Worm (Caenorhabditis elegans): ENCODE measurements around the gene F20A1.4.
"Not testable (repeated sequence)": the region's sequence is repeated elsewhere in the genome, so short reads cannot be mapped to it uniquely, and the experiment has no call there.

F20A1.4 gene

DNA sequence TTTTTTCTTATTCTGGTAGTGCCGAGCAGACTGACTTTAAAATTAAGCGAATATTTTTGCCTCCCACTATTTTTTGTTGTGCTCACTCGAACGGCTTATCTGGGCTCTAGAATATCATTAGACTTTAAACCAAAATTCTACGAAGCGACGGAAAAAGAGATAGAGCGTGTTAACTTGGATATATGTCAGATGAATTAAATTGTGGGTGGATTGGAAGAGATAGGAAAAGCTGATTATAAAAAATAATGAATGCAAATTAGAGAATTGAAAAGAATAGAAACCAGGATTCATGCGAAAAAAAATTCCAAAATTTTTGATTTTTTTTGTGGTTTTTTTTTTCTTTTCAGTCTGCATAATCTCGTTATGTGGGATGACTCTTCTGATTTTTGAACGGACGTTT is at the start of gene F20A1.4:
TSS of gene F20A1.4 (minus strand) at position 101 of the 400 bp plus-strand sequence.
- TF ChIP-seq dao-5 (tag; optimal IDR thresholded peaks at IDR 0.05) (no peak), W03F9.2 (tag; optimal IDR thresholded peaks at IDR 0.05) (no peak), him-1 (tag; optimal IDR thresholded peaks at IDR 0.05) (no peak)

DNA sequence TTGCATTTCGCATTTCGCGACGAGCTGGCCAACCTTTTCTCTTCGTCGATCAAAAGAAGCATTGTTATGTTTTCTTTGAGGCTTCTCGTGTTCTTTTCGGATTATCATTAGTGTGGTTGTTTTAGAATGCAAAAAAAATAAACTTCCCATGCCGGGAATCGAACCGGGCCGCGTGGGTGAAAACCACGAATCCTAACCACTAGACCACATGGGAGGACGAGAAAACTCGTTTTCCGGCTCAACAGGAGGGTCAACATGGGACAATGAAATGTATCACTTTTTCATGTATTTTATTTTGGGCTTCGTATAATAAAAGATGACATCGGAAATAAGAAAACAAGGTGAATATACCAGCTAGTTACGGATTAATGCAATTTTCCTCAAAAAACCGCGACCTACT is 47.9 kb upstream of the F20A1.4 start:
- no peak for TF ChIP-seq him-1 (tag; optimal IDR thresholded peaks at IDR 0.05)
- TF ChIP-seq dao-5 (tag; optimal IDR thresholded peaks at IDR 0.05) = no peak
- no peak for TF ChIP-seq W03F9.2 (tag; optimal IDR thresholded peaks at IDR 0.05)

DNA sequence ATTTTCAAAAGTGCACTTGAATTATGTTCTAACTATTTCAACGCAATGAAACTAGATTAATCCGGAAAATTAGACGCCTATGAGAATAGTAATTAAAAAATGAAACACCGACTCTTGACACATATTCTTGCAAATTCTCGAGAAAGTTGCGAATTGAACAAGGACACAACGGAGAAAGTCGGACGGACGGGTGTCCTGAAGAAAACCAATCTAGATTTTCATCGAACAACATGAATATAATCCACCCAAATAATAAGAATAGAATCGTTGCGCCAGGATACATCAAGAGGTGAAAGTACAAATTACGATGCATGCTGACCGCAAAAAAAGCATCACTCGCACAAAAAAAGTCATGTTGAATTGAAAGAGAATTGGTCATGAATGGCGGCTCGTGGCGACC is 47.2 kb upstream of the F20A1.4 start:
- TF ChIP-seq dao-5 (tag; optimal IDR thresholded peaks at IDR 0.05) (no peak), W03F9.2 (tag; optimal IDR thresholded peaks at IDR 0.05) (no peak), him-1 (tag; optimal IDR thresholded peaks at IDR 0.05) (no peak)

- no peak for TF ChIP-seq W03F9.2 (tag; optimal IDR thresholded peaks at IDR 0.05)
- TF ChIP-seq dao-5 (tag; optimal IDR thresholded peaks at IDR 0.05) = no peak
- no peak for TF ChIP-seq him-1 (tag; optimal IDR thresholded peaks at IDR 0.05)
Observed at ce11 chrV:7065226-7065625, 43.6 kb upstream of the F20A1.4 start, which contains the start of gene Y57E12AR.1. Gene Y57E12AR.1 (minus strand): TSS chrV:7065326.

ce11 chrV:7062790-7063189 is 41.1 kb upstream of the F20A1.4 start, which contains the start of gene tmem-258:
Gene tmem-258 (plus strand): TSS chrV:7063174.
- TF ChIP-seq him-1, dao-5, W03F9.2 (tag; optimal IDR thresholded peaks at IDR 0.05): not testable (repeated sequence)

- TF ChIP-seq W03F9.2 (tag; optimal IDR thresholded peaks at IDR 0.05) = peak; percentile 95
- TF ChIP-seq dao-5 (tag; optimal IDR thresholded peaks at IDR 0.05) = no peak
Observed at ce11 chrV:7060396-7060795, 38.7 kb upstream of the F20A1.4 start, which contains the start of the genes Y57E12AL.6 and Y57E12AL.1. Gene Y57E12AL.6 (minus strand): TSS chrV:7060470. Gene Y57E12AL.1 (plus strand): TSS chrV:7060530.

DNA sequence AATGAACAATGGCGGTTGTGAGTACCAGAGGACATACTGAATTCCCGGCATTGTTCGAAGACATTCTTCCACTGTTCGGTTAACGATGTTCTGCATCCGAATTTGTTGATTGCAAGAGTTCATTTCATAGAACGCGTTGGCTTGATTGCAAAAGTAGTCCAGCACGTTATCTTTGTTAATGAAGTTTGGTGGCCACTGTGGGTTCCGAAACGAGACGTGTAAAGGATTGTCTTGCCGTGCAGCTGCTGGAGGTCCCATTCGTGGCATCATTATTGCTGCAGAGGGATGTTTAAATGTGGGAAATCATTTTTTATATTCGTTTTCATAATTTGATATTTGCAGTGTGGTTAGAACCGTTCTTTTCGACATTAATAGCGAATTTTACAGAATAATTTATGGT is 37.7 kb upstream of the F20A1.4 start, which contains the start of gene mdt-6:
TSS of gene mdt-6 (minus strand) at position 275 of the 400 bp plus-strand sequence.
- TF ChIP-seq him-1 (tag; optimal IDR thresholded peaks at IDR 0.05) (no peak), dao-5 (tag; optimal IDR thresholded peaks at IDR 0.05) (no peak), W03F9.2 (tag; optimal IDR thresholded peaks at IDR 0.05) (no peak)

- TF ChIP-seq W03F9.2, dao-5, him-1 (tag; optimal IDR thresholded peaks at IDR 0.05): not testable (repeated sequence)
Observed at ce11 chrV:7057795-7058194, 36.1 kb upstream of the F20A1.4 start, which contains the start of gene Y57E12AL.2. Gene Y57E12AL.2 (plus strand): TSS chrV:7058095.

DNA sequence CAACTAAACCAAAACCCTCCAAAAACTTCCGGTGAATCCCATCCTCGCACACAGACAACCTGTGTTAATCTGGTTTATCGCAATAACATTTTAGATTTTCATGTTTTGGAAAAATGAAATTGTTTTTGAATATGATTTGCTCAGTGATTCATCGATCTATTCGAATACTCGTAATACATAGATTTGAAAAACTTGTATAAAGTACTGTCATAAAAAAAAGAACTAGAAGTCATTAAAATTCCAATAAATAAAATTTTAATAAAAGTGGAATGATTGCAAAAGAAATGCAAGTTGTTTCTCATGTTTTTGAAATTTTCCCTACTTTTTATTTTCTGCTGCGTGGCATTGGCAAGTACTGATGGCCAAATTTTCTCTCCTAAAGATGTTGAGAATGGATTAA is 32.9 kb upstream of the F20A1.4 start, which contains the start of gene spig-8:
TSS of gene spig-8 (plus strand) at position 301 of the 400 bp plus-strand sequence.
- TF ChIP-seq dao-5 (tag; optimal IDR thresholded peaks at IDR 0.05) = no peak

ce11 chrV:7053100-7053499 is 31.4 kb upstream of the F20A1.4 start, which contains the start of gene txt-17:
Gene txt-17 (minus strand): TSS chrV:7053200.
- TF ChIP-seq dao-5 (tag; optimal IDR thresholded peaks at IDR 0.05) (no peak), him-1 (tag; optimal IDR thresholded peaks at IDR 0.05) (no peak), W03F9.2 (tag; optimal IDR thresholded peaks at IDR 0.05) (no peak)

- no peak for TF ChIP-seq W03F9.2 (tag; optimal IDR thresholded peaks at IDR 0.05)
Observed at ce11 chrV:7051133-7051765, 29.6 kb upstream of the F20A1.4 start, which contains the start of the genes tofu-2 and spig-1. Gene tofu-2 (minus strand): TSS chrV:7051248. Gene spig-1 (plus strand): TSS chrV:7051715.

DNA sequence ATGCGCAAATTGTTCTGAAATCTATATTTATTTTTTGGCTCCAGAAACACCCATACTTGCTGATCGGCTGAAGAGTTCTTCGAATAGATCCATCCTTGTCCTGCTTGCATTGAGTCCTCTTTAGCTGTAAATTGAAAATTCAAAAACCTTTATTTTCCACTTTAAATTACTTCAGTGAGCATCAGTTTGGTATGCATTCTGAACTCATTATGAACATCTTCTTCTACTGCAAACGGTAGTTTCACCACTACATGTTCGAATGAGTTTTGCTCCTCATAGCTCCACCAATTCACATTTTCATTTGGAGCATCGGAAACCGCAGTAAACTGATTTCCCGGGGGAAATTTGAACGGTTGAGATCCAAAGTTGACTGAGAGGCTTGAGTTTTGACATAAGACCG is 28.5 kb upstream of the F20A1.4 start:
- no peak for TF ChIP-seq dao-5 (tag; optimal IDR thresholded peaks at IDR 0.05)
- TF ChIP-seq W03F9.2 (tag; optimal IDR thresholded peaks at IDR 0.05) = no peak
- TF ChIP-seq him-1 (tag; optimal IDR thresholded peaks at IDR 0.05) = no peak

DNA sequence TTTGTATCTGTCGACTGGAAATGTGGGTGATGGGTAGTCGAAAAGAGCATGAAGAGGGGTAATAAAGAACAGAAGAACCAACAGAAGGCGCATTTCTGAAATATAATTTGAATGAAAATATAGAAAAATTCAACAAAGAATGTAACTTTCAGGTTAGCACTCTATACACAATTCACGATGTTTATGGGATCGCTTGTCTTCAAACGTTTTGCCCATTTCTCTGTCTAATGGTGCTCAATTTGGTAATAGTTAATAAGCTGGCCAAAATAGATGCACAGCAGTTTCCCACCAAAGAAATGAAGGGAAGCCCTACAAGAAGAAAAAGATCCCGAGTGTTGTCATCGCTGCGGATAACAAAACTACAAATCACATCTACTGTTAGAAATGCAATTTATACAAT is 25.8 kb upstream of the F20A1.4 start, which contains the start of gene F20A1.8:
TSS of gene F20A1.8 (minus strand) at position 101 of the 400 bp plus-strand sequence.
- TF ChIP-seq W03F9.2 (tag; optimal IDR thresholded peaks at IDR 0.05) (no peak), him-1 (tag; optimal IDR thresholded peaks at IDR 0.05) (no peak), dao-5 (tag; optimal IDR thresholded peaks at IDR 0.05) (no peak)

ce11 chrV:7046005-7046404 is 24.3 kb upstream of the F20A1.4 start, which contains the start of gene F20A1.2:
Gene F20A1.2 (plus strand): TSS chrV:7046305.
- TF ChIP-seq dao-5 (tag; optimal IDR thresholded peaks at IDR 0.05) (no peak), W03F9.2 (tag; optimal IDR thresholded peaks at IDR 0.05) (no peak), him-1 (tag; optimal IDR thresholded peaks at IDR 0.05) (no peak)
